Fruit fly (Drosophila melanogaster) whole organism: ENCODE data around the gene Cyt-c-p.

Experiments used
- CG8478 ChIP-seq: fragments of >200 bp; optimal IDR thresholded peaks from 2 replicates; lab custom pipeline; 2018; ENCODE audit warnings: inconsistent platforms
- Dll ChIP-seq: fragments of >200 bp; optimal IDR thresholded peaks from 2 replicates; lab custom pipeline; 2017
- pan ChIP-seq: fragments of >200 bp; optimal IDR thresholded peaks from 2 replicates; lab custom pipeline; 2017

- TF ChIP-seq Dll (lab: Kevin White, UChicago) = no peak
- no peak for TF ChIP-seq pan (lab: Kevin White, UChicago)
- no peak for TF ChIP-seq CG8478
Measured at dm6 chr2L:16687863-16688262, 31.9 kb upstream of the Cyt-c-p start.
